Worm (Caenorhabditis elegans) whole organism, L4 larva: ENCODE measurements around the gene sco-1.

Experiments used
- D1046.2 ChIP-seq: fragments of 200-800 bp; sonication (Bioruptor generic); IDR thresholded peaks from 2 replicates; pipeline ENCODE4 v1.3.6; 2022; ENCODE audit warnings: missing genetic modification characterization, missing compliant biosample characterization
- F10B5.3 ChIP-seq: sonication (generic microtip); optimal IDR thresholded peaks from 2 replicates; lab custom pipeline; 2016; ENCODE audit warnings: mild to moderate bottlenecking, missing genetic modification characterization, missing compliant biosample characterization
- T20F7.1 ChIP-seq: fragments of 200-800 bp; sonication (Bioruptor generic); optimal IDR thresholded peaks from 2 replicates; lab custom pipeline; 2018; ENCODE audit warnings: mild to moderate bottlenecking, missing genetic modification characterization, missing compliant biosample characterization
- Y105C5A.15 ChIP-seq: fragments of 200-800 bp; sonication (Bioruptor generic); IDR thresholded peaks from 2 replicates; pipeline ENCODE4 v1.3.6; 2022; ENCODE audit warnings: missing genetic modification characterization, missing compliant biosample characterization
- ZK546.5 ChIP-seq, 2 experiments: sonication (generic microtip); optimal IDR thresholded peaks; 2 replicates each; lab custom pipeline; 2017; ENCODE audit warnings: missing biosample characterization in 2 of 2, missing genetic modification characterization in 2 of 2
- aha-1 ChIP-seq: fragments of 150-350 bp; peaks from one replicate; lab custom pipeline; 2014; ENCODE audit warnings: missing biosample characterization, missing genetic modification characterization
- ceh-28 ChIP-seq: fragments of 150-350 bp; optimal IDR thresholded peaks from 2 replicates; lab custom pipeline; 2014; ENCODE audit warnings: missing biosample characterization, missing genetic modification reagents, missing genetic modification characterization
- ceh-62 ChIP-seq: sonication (generic microtip); optimal IDR thresholded peaks from 2 replicates; lab custom pipeline; 2017; ENCODE audit warnings: missing biosample characterization, missing genetic modification characterization
- ceh-82 ChIP-seq: sonication (generic microtip); optimal IDR thresholded peaks from 2 replicates; lab custom pipeline; 2017; ENCODE audit warnings: missing biosample characterization, missing genetic modification characterization
- ces-1 ChIP-seq: fragments of 150-350 bp; sonication (generic microtip); optimal IDR thresholded peaks from 4 replicates; lab custom pipeline; 2014; ENCODE audit warnings: missing biosample characterization, missing genetic modification reagents, missing genetic modification characterization
- daf-19 ChIP-seq: fragments of 200-800 bp; sonication (Bioruptor generic); conservative IDR thresholded peaks from 2 replicates; pipeline ENCODE4 v1.3.6; 2022; ENCODE audit warnings: missing genetic modification characterization, missing compliant biosample characterization
- dmd-6 ChIP-seq: fragments of 200-800 bp; sonication (Bioruptor generic); IDR thresholded peaks from 2 replicates; pipeline ENCODE4 v1.3.6; 2022; ENCODE audit warnings: missing genetic modification reagents, missing genetic modification characterization, missing compliant biosample characterization
- dmd-8 ChIP-seq: fragments of 200-800 bp; sonication (Bioruptor generic); IDR thresholded peaks from 2 replicates; pipeline ENCODE4 v1.3.6; 2022; ENCODE audit warnings: missing genetic modification characterization, missing compliant biosample characterization
- dve-1 ChIP-seq: sonication (generic microtip); optimal IDR thresholded peaks from 2 replicates; lab custom pipeline; 2017; ENCODE audit warnings: antibody characterized with exemption, mild to moderate bottlenecking, missing genetic modification characterization, missing compliant biosample characterization; ENCODE audit not compliant: insufficient read depth
- fkh-10 ChIP-seq: fragments of 150-350 bp; optimal IDR thresholded peaks from 2 replicates; lab custom pipeline; 2014; ENCODE audit warnings: missing biosample characterization, missing genetic modification reagents, missing genetic modification characterization
- hif-1 ChIP-seq, 2 experiments: sonication (generic microtip); optimal IDR thresholded peaks; 2 replicates each; lab custom pipeline; 2016 to 2017; ENCODE audit warnings: missing compliant biosample characterization in 2 of 2, missing genetic modification characterization in 2 of 2, missing genetic modification reagents in 2 of 2, missing genotype in 2 of 2, mild to moderate bottlenecking in 1 of 2
- hlh-30 ChIP-seq: sonication (generic microtip); optimal IDR thresholded peaks from 2 replicates; lab custom pipeline; 2017; ENCODE audit warnings: antibody characterized with exemption, mild to moderate bottlenecking, missing genetic modification characterization, missing compliant biosample characterization; ENCODE audit not compliant: insufficient read depth
- lin-29 ChIP-seq: fragments of 200-800 bp; sonication (Bioruptor generic); IDR thresholded peaks from 2 replicates; pipeline ENCODE4 v1.3.6; 2022; ENCODE audit warnings: missing genetic modification reagents, missing genetic modification characterization, missing compliant biosample characterization
- lin-38 ChIP-seq: fragments of 200-800 bp; sonication (Bioruptor generic); IDR thresholded peaks from 2 replicates; pipeline ENCODE4 v1.3.6; 2022; ENCODE audit warnings: missing genetic modification reagents, missing genetic modification characterization, missing compliant biosample characterization
- lin-39 ChIP-seq: fragments of 150-350 bp; optimal IDR thresholded peaks from 2 replicates; lab custom pipeline; 2014; ENCODE audit warnings: missing biosample characterization, missing genetic modification reagents, missing genetic modification characterization
- lir-3 ChIP-seq: sonication (generic microtip); optimal IDR thresholded peaks from 2 replicates; lab custom pipeline; 2016; ENCODE audit warnings: mild to moderate bottlenecking, missing genetic modification characterization, missing compliant biosample characterization
- lsy-2 ChIP-seq, 2 experiments: fragments of 150-350 bp in 1 of 2; sonication (generic microtip) in 1 of 2; optimal IDR thresholded peaks; 2 replicates each; lab custom pipeline; 2014 to 2017; ENCODE audit warnings: missing biosample characterization in 2 of 2, missing genetic modification characterization in 2 of 2
- madf-5 ChIP-seq, 2 experiments: fragments of 200-800 bp; sonication (Bioruptor generic); IDR thresholded peaks; 2 replicates each; pipeline ENCODE4 v1.3.6; 2022; ENCODE audit warnings: missing compliant biosample characterization in 2 of 2, missing genetic modification characterization in 2 of 2
- mdt-29 ChIP-seq: fragments of 200-800 bp; sonication (Bioruptor generic); IDR thresholded peaks from 2 replicates; pipeline ENCODE4 v1.3.6; 2022; ENCODE audit warnings: missing genetic modification reagents, missing genetic modification characterization, missing compliant biosample characterization
- mxl-2 ChIP-seq: fragments of 200-800 bp; sonication (Bioruptor generic); conservative IDR thresholded peaks from 2 replicates; pipeline ENCODE4 v1.3.6; 2022; ENCODE audit warnings: missing genetic modification reagents, missing genetic modification characterization, missing compliant biosample characterization
- nhr-111 ChIP-seq: fragments of 200-800 bp; sonication (Bioruptor generic); optimal IDR thresholded peaks from 2 replicates; lab custom pipeline; 2018; ENCODE audit warnings: mild to moderate bottlenecking, missing genetic modification characterization, missing compliant biosample characterization
- nhr-237 ChIP-seq: sonication (generic microtip); optimal IDR thresholded peaks from 2 replicates; lab custom pipeline; 2017; ENCODE audit warnings: missing biosample characterization, missing genetic modification characterization
- nhr-42 ChIP-seq: fragments of 200-800 bp; sonication (Bioruptor generic); IDR thresholded peaks from 2 replicates; pipeline ENCODE4 v1.3.6; 2022; ENCODE audit warnings: missing genetic modification characterization, missing compliant biosample characterization
- nhr-6 ChIP-seq: fragments of 150-350 bp; optimal IDR thresholded peaks from 2 replicates; lab custom pipeline; 2014; ENCODE audit warnings: missing biosample characterization, missing genetic modification characterization
- nhr-77 ChIP-seq: fragments of 150-350 bp; optimal IDR thresholded peaks from 2 replicates; lab custom pipeline; 2014; ENCODE audit warnings: missing biosample characterization, missing genetic modification characterization
- skn-1 ChIP-seq: fragments of 150-350 bp; optimal IDR thresholded peaks from 2 replicates; lab custom pipeline; 2014; ENCODE audit warnings: missing biosample characterization, missing genetic modification characterization
- tag-97 ChIP-seq: fragments of 200-800 bp; sonication (Bioruptor generic); IDR thresholded peaks from 2 replicates; pipeline ENCODE4 v1.3.6; 2022; ENCODE audit warnings: missing genetic modification characterization, missing compliant biosample characterization
- unc-39 ChIP-seq: sonication (generic microtip); optimal IDR thresholded peaks from 2 replicates; lab custom pipeline; 2017; ENCODE audit warnings: missing biosample characterization, missing genetic modification characterization
- unc-62 ChIP-seq, 3 experiments: fragments of 150-350 bp in 1 of 3; sonication (generic microtip); optimal IDR thresholded peaks in 2 of 3; peaks in 1 of 3; 1 replicate in 1 of 3; 2 replicates in 2 of 3; lab custom pipeline; 2014 to 2017; ENCODE audit warnings: missing biosample characterization in 3 of 3, missing genetic modification characterization in 3 of 3, missing genetic modification reagents in 3 of 3, missing genotype in 1 of 3
- zip-11 ChIP-seq: fragments of 200-800 bp; sonication (Bioruptor generic); IDR thresholded peaks from 2 replicates; pipeline ENCODE4 v1.3.6; 2022; ENCODE audit warnings: missing genetic modification characterization, missing compliant biosample characterization

The sco-1 gene

DNA sequence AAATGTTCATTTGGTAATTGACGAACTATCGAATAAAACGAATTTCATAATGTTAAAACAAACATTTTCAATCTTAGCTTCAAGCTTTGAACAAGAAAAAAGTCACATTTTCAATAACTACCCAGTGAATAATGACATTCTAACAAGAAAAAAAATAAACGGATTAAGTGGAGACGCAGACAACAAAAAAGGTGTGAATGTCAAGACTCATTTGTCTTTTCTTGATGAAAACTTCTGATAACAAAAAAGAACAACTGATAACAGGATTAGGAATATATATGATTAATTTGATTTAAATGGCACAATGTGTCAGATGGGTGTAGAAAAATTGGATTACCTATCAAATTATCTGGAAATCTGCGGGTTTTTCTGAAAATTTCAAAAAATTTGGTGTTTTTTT lies 10.9 kb upstream of the sco-1 start (continued):
- TF ChIP-seq hlh-30 (tag; lab: Kevin White, UChicago) (no peak), nhr-6 (peak; percentile 32), dve-1 (tag; lab: Kevin White, UChicago) (peak; percentile 15), zip-11 (GFP tag; lab: Robert Waterston, UW) (no peak), nhr-111 (no peak), skn-1 (tag; lab: Kevin White, UChicago) (no peak), mxl-2 (no peak), lin-29 (GFP tag; lab: Robert Waterston, UW) (no peak), nhr-237 (no peak), D1046.2 (GFP tag; lab: Robert Waterston, UW) (no peak), dmd-8 (GFP tag; lab: Robert Waterston, UW) (no peak), unc-39 (tag; lab: Kevin White, UChicago) (no peak), lin-38 (no peak), nhr-77 (tag; lab: Kevin White, UChicago) (no peak), ceh-62 (tag; lab: Kevin White, UChicago) (no peak), fkh-10 (GFP tag; lab: Kevin White, UChicago) (no peak), hif-1 (tag; optimal IDR thresholded peaks at IDR 0.05; lab: Kevin White, UChicago) (no peak), daf-19 (GFP tag; lab: Robert Waterston, UW) (no peak), lir-3 (tag; lab: Kevin White, UChicago) (no peak), T20F7.1 (GFP tag; lab: Kevin White, UChicago) (no peak), ZK546.5 (tag; optimal IDR thresholded peaks at IDR 0.05; lab: Kevin White, UChicago) (no peak)

DNA sequence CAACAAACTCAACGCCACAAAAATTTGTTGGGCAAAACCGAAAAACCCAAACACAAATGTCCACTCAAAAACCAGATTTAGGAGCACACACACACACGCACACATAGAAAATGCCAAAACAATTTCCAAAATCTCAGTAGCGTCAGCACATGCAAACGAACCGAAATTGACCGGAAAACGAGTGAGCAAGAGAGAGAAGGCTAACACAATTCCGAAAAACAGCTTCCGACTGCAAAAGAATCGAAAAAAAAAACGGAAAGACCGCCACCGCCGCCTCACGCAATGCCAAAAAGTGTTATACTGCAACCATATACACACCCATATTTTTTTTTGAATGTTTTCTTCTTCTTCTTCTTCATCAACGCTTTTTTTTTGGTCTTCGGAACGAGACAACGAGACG lies 7.7 kb upstream of the sco-1 start:
- peak; percentile 4 for TF ChIP-seq ces-1
- TF ChIP-seq fkh-10 (GFP tag; lab: Kevin White, UChicago): peak; percentile 10
- TF ChIP-seq F10B5.3 (tag; lab: Kevin White, UChicago): no peak

DNA sequence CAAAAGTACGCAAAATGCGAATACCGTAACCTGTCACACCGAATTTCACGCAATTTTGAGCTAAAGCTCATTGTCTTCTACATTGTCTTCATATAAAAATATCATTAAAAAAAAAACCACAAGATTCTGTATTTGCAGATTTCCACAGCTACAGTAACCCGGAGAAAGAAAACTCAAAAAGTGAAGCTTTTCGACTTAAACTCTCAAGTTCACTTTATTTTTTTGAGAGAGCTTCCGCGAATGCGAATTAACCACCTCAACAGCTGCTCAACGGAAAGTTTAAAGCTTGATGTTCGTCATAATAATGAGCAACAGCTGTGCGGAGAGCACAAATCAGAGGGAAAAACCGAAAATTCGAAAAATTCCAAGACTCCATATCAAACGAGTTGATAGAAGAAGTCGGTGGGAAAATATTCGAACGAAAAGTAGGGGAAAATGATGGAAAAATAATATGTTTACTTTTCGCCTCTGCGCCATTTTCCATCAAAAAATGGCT lies 6.4 kb upstream of the sco-1 start:
- TF ChIP-seq ceh-82 (no peak), aha-1 (tag; lab: Kevin White, UChicago) (peak; percentile 64), unc-62 (GFP tag; optimal IDR thresholded peaks at IDR 0.05 in 1 of 2; lab: Kevin White, UChicago) (peak in 1 of 2 experiments; percentile 55), unc-62 (tag; optimal IDR thresholded peaks at IDR 0.05; lab: Kevin White, UChicago) (no peak)
- TF ChIP-seq, all 104 proteins: peak for 2

DNA sequence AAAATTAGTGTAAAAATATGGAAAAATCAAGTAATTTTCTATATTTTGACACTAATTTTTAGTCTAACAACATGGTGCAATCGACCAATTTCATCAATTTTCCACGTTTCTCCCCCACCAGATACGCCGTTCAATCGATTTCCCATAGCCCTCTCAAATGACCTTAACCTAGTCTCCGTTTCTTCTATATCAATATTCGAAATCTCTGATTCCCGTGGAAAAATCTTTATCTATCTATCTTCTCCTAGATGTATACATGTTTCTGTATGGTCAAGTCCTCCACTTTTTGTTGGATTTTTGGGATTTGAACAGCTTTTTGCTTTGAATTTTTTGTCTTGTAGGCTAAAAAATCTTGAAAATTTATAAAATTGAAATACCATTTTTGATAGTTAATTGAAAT lies 5.3 kb upstream of the sco-1 start:
- TF ChIP-seq mdt-29 (GFP tag; lab: Robert Waterston, UW): no peak
- no peak for TF ChIP-seq zip-11 (GFP tag; lab: Robert Waterston, UW)
- no peak for TF ChIP-seq Y105C5A.15 (GFP tag; lab: Robert Waterston, UW)
- no peak for TF ChIP-seq madf-5 (GFP tag; IDR thresholded peaks at IDR 0.05; lab: Robert Waterston, UW)
- no peak for TF ChIP-seq ceh-28 (tag; lab: Kevin White, UChicago)
- TF ChIP-seq skn-1 (tag; lab: Kevin White, UChicago): no peak
- TF ChIP-seq tag-97 (GFP tag; lab: Robert Waterston, UW): no peak
- no peak for TF ChIP-seq lsy-2 (tag; optimal IDR thresholded peaks at IDR 0.05; lab: Kevin White, UChicago)
- TF ChIP-seq dmd-6 (GFP tag; lab: Robert Waterston, UW): no peak
- TF ChIP-seq lin-39 (tag; lab: Kevin White, UChicago): no peak
- TF ChIP-seq nhr-42 (GFP tag; lab: Robert Waterston, UW): no peak
